Worm (Caenorhabditis elegans) whole organism, L4 larva: Measurements from ENCODE around the gene srsx-25.

ENCODE experiments used
- Y48G9A.11 ChIP-seq: fragments of 200-800 bp; sonication (Bioruptor generic); IDR thresholded peaks from 2 replicates; pipeline ENCODE4 v1.3.6; 2022; ENCODE audit warnings: missing genetic modification reagents, missing genetic modification characterization, missing compliant biosample characterization
- cey-2 ChIP-seq: sonication (generic microtip); optimal IDR thresholded peaks from 3 replicates; lab custom pipeline; 2017; ENCODE audit warnings: missing genetic modification characterization, mild to moderate bottlenecking, missing compliant biosample characterization, antibody characterized with exemption, borderline replicate concordance; ENCODE audit not compliant: insufficient read depth
- daf-19 ChIP-seq: fragments of 200-800 bp; sonication (Bioruptor generic); conservative IDR thresholded peaks from 2 replicates; pipeline ENCODE4 v1.3.6; 2022; ENCODE audit warnings: missing genetic modification characterization, missing compliant biosample characterization
- fos-1 ChIP-seq: fragments of 150-350 bp; optimal IDR thresholded peaks from 2 replicates; lab custom pipeline; 2014; ENCODE audit warnings: missing biosample characterization, missing genetic modification characterization
- lin-1 ChIP-seq: fragments of 200-800 bp; sonication (Bioruptor generic); IDR thresholded peaks from 2 replicates; pipeline ENCODE4 v1.3.6; 2022; ENCODE audit warnings: missing genetic modification reagents, missing genetic modification characterization, missing compliant biosample characterization
- lin-13 ChIP-seq: fragments of 150-350 bp; optimal IDR thresholded peaks from 2 replicates; lab custom pipeline; 2014; ENCODE audit warnings: missing biosample characterization, missing genetic modification reagents, missing genetic modification characterization
- lsy-2 ChIP-seq, 2 experiments: fragments of 150-350 bp in 1 of 2; sonication (generic microtip) in 1 of 2; optimal IDR thresholded peaks; 2 replicates each; lab custom pipeline; 2014 to 2017; ENCODE audit warnings: missing biosample characterization in 2 of 2, missing genetic modification characterization in 2 of 2
- nhr-11 ChIP-seq: fragments of 150-350 bp; optimal IDR thresholded peaks from 2 replicates; lab custom pipeline; 2014; ENCODE audit warnings: missing biosample characterization, missing genetic modification characterization
- nhr-76 ChIP-seq: fragments of 150-350 bp; optimal IDR thresholded peaks from 2 replicates; lab custom pipeline; 2014; ENCODE audit warnings: missing biosample characterization, missing genetic modification characterization
- unc-62 ChIP-seq, 3 experiments: fragments of 150-350 bp in 1 of 3; sonication (generic microtip); optimal IDR thresholded peaks in 2 of 3; peaks in 1 of 3; 1 replicate in 1 of 3; 2 replicates in 2 of 3; lab custom pipeline; 2014 to 2017; ENCODE audit warnings: missing biosample characterization in 3 of 3, missing genetic modification characterization in 3 of 3, missing genetic modification reagents in 3 of 3, missing genotype in 1 of 3
- zfp-2 ChIP-seq: sonication (generic microtip); optimal IDR thresholded peaks from 2 replicates; lab custom pipeline; 2016; ENCODE audit warnings: mild to moderate bottlenecking, missing genetic modification characterization, missing compliant biosample characterization

- TF ChIP-seq unc-62 (GFP tag; optimal IDR thresholded peaks at IDR 0.05 in 1 of 2; lab: Kevin White, UChicago) (no peak), unc-62 (tag; optimal IDR thresholded peaks at IDR 0.05; lab: Kevin White, UChicago) (no peak), cey-2 (no peak), Y48G9A.11 (GFP tag; lab: Robert Waterston, UW) (no peak), nhr-76 (tag; lab: Kevin White, UChicago) (no peak), lin-13 (GFP tag; lab: Kevin White, UChicago) (no peak), nhr-11 (no peak), zfp-2 (tag; lab: Kevin White, UChicago) (no peak), fos-1 (tag; lab: Kevin White, UChicago) (no peak), daf-19 (GFP tag; lab: Robert Waterston, UW) (no peak), lin-1 (GFP tag; lab: Robert Waterston, UW) (no peak), lsy-2 (tag; optimal IDR thresholded peaks at IDR 0.05; lab: Kevin White, UChicago) (no peak)
Observed at ce11 chrIV:13380506-13380905, 15.5 kb downstream of the srsx-25 start.
